Worm (Caenorhabditis elegans) whole organism, L2 larva: ENCODE measurements around the gene K08C7.7.

Source experiments
- F13H6.1 ChIP-seq: sonication (generic microtip); optimal IDR thresholded peaks from 2 replicates; lab custom pipeline; 2016; ENCODE audit warnings: missing genetic modification characterization, missing compliant biosample characterization
- R02D3.7 ChIP-seq: fragments of 150-350 bp; optimal IDR thresholded peaks from 2 replicates; lab custom pipeline; 2014; ENCODE audit warnings: missing biosample characterization, missing genetic modification characterization
- Y55F3AM.14 ChIP-seq: fragments of 200-800 bp; sonication (Bioruptor generic); optimal IDR thresholded peaks from 2 replicates; lab custom pipeline; 2018; ENCODE audit warnings: mild to moderate bottlenecking, missing genetic modification characterization, missing compliant biosample characterization
- ceh-16 ChIP-seq: fragments of 150-350 bp; optimal IDR thresholded peaks from 2 replicates; lab custom pipeline; 2014; ENCODE audit warnings: missing biosample characterization, missing genetic modification characterization
- ceh-82 ChIP-seq: fragments of 150-350 bp; optimal IDR thresholded peaks from 2 replicates; lab custom pipeline; 2014; ENCODE audit warnings: missing biosample characterization, missing genetic modification characterization
- crh-2 ChIP-seq: sonication (generic microtip); optimal IDR thresholded peaks from 2 replicates; lab custom pipeline; 2017; ENCODE audit warnings: missing biosample characterization, missing genetic modification characterization
- dmd-4 ChIP-seq: sonication (generic microtip); optimal IDR thresholded peaks from 2 replicates; lab custom pipeline; 2017; ENCODE audit warnings: missing biosample characterization, missing genetic modification characterization
- egl-27 ChIP-seq: sonication (generic microtip); optimal IDR thresholded peaks from 3 replicates; lab custom pipeline; 2017; ENCODE audit warnings: missing biosample characterization, missing genetic modification reagents, missing genetic modification characterization
- elt-1 ChIP-seq: fragments of 150-350 bp; optimal IDR thresholded peaks from 2 replicates; lab custom pipeline; 2014; ENCODE audit warnings: missing biosample characterization, missing genetic modification characterization
- elt-3 ChIP-seq: sonication (generic microtip); optimal IDR thresholded peaks from 2 replicates; lab custom pipeline; 2017; ENCODE audit warnings: missing biosample characterization, missing genetic modification characterization
- fos-1 ChIP-seq: fragments of 150-350 bp; optimal IDR thresholded peaks from 2 replicates; lab custom pipeline; 2014; ENCODE audit warnings: missing biosample characterization, missing genetic modification characterization
- lin-11 ChIP-seq: fragments of 150-350 bp; sonication (generic microtip); optimal IDR thresholded peaks from 2 replicates; lab custom pipeline; 2014; ENCODE audit warnings: missing biosample characterization, missing genetic modification characterization, inconsistent platforms, mixed read lengths
- lin-13 ChIP-seq: fragments of 150-350 bp; optimal IDR thresholded peaks from 2 replicates; lab custom pipeline; 2014; ENCODE audit warnings: missing biosample characterization, missing genetic modification reagents, missing genetic modification characterization
- lin-39 ChIP-seq: fragments of 150-350 bp; optimal IDR thresholded peaks from 2 replicates; lab custom pipeline; 2014; ENCODE audit warnings: missing biosample characterization, missing genetic modification reagents, missing genetic modification characterization
- lsy-2 ChIP-seq, 2 experiments: fragments of 150-350 bp in 1 of 2; sonication (generic microtip) in 1 of 2; optimal IDR thresholded peaks; 2 replicates each; lab custom pipeline; 2014 to 2017; ENCODE audit warnings: missing biosample characterization in 2 of 2, missing genetic modification characterization in 2 of 2
- mab-5 ChIP-seq: fragments of 150-350 bp; optimal IDR thresholded peaks from 2 replicates; lab custom pipeline; 2014; ENCODE audit warnings: missing biosample characterization, missing genetic modification characterization
- mbf-1 ChIP-seq: sonication (generic microtip); optimal IDR thresholded peaks from 2 replicates; lab custom pipeline; 2017; ENCODE audit warnings: missing biosample characterization, missing genetic modification characterization
- mdl-1 ChIP-seq, 2 experiments: fragments of 150-350 bp in 1 of 2; sonication (generic microtip) in 1 of 2; optimal IDR thresholded peaks; 2 replicates each; lab custom pipeline; 2017; ENCODE audit warnings: missing biosample characterization in 2 of 2, missing genetic modification characterization in 2 of 2
- nhr-10 ChIP-seq: sonication (generic microtip); optimal IDR thresholded peaks from 2 replicates; lab custom pipeline; 2017; ENCODE audit warnings: missing biosample characterization, missing genetic modification characterization
- nhr-11 ChIP-seq: fragments of 150-350 bp; optimal IDR thresholded peaks from 2 replicates; lab custom pipeline; 2014; ENCODE audit warnings: missing biosample characterization, missing genetic modification characterization
- nhr-129 ChIP-seq: fragments of 150-350 bp; optimal IDR thresholded peaks from 2 replicates; lab custom pipeline; 2014; ENCODE audit warnings: missing biosample characterization, missing genetic modification characterization
- nhr-21 ChIP-seq: fragments of 150-350 bp; optimal IDR thresholded peaks from 2 replicates; lab custom pipeline; 2014; ENCODE audit warnings: missing biosample characterization, missing genetic modification characterization
- nhr-23 ChIP-seq: fragments of 150-350 bp; optimal IDR thresholded peaks from 2 replicates; lab custom pipeline; 2014; ENCODE audit warnings: missing biosample characterization, missing genetic modification reagents, missing genetic modification characterization
- nhr-25 ChIP-seq: fragments of 150-350 bp; sonication (generic microtip); optimal IDR thresholded peaks from 3 replicates; lab custom pipeline; 2014; ENCODE audit warnings: missing biosample characterization, missing genetic modification characterization
- sem-4 ChIP-seq: fragments of 150-350 bp; optimal IDR thresholded peaks from 2 replicates; lab custom pipeline; 2014; ENCODE audit warnings: missing biosample characterization, missing genetic modification reagents, missing genetic modification characterization
- skn-1 ChIP-seq: sonication (generic microtip); optimal IDR thresholded peaks from 2 replicates; lab custom pipeline; 2017; ENCODE audit warnings: missing biosample characterization, missing genetic modification characterization
- sma-3 ChIP-seq: sonication (generic microtip); optimal IDR thresholded peaks from 2 replicates; lab custom pipeline; 2016; ENCODE audit warnings: missing genetic modification reagents, missing genetic modification characterization, missing compliant biosample characterization
- sma-9 ChIP-seq, 2 experiments: fragments of 150-350 bp in 1 of 2; sonication (generic microtip) in 1 of 2; optimal IDR thresholded peaks; 2 replicates each; lab custom pipeline; 2014 to 2016; ENCODE audit warnings: missing genetic modification characterization in 2 of 2, mild to moderate bottlenecking in 1 of 2, missing biosample characterization in 1 of 2, missing compliant biosample characterization in 1 of 2, missing genetic modification reagents in 1 of 2, moderate library complexity in 1 of 2
- zag-1 ChIP-seq: fragments of 150-350 bp; optimal IDR thresholded peaks from 2 replicates; lab custom pipeline; 2014; ENCODE audit warnings: missing biosample characterization, missing genetic modification characterization
- ztf-1 ChIP-seq: fragments of 200-800 bp; sonication (Bioruptor generic); conservative IDR thresholded peaks from 2 replicates; pipeline ENCODE4 v1.3.6; 2022; ENCODE audit warnings: missing genetic modification characterization, missing compliant biosample characterization
- ztf-11 ChIP-seq: sonication (generic microtip); optimal IDR thresholded peaks from 2 replicates; lab custom pipeline; 2017; ENCODE audit warnings: missing biosample characterization, missing genetic modification characterization

Gene K08C7.7

DNA sequence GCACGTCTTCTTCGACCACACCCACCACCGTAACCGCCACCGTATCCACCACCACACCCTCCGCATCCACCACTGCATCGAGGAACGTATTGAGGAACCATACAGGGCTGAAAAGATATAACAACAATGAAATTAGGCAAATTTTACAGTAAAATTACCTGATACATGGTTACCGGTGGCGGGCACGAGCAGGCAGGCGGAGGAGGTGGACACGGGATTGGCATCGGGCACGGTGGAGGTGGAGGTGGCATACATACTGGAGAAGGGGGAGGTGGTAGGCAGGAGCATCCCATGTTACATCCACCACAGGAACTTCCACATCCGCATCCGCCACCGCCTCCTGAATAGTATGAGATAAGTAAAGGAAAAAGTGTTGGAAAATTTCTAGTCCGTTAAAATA, 34.3 kb downstream of the K08C7.7 start:
- no peak for TF ChIP-seq elt-3 (tag; lab: Kevin White, UChicago)
- no peak for TF ChIP-seq R02D3.7 (tag; lab: Kevin White, UChicago)
- no peak for TF ChIP-seq lin-39 (tag; lab: Kevin White, UChicago)
- no peak for TF ChIP-seq Y55F3AM.14 (GFP tag; lab: Kevin White, UChicago)
- no peak for TF ChIP-seq egl-27 (tag; lab: Kevin White, UChicago)
- TF ChIP-seq sem-4: no peak
- no peak for TF ChIP-seq ceh-16

DNA sequence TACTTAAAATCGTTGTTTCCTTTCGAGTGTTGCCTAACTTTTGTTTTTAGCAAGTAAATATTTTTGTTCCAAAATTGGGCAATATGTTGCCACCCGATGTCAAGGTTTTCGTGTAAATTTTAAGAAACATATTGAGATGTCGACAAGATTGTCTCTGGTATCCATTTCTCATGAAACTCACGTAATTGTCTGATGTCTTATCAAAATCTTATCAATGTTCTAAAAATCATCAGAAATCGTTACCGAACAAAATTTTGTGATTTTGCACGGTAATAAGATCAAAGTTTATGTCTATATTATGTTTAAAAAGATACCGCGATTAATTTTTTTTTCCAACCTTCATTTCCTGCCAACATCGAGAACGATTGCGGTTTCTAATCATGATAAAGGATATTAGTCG, 34.8 kb downstream of the K08C7.7 start:
- TF ChIP-seq mab-5 (tag; lab: Kevin White, UChicago): no peak
- no peak for TF ChIP-seq mbf-1
- TF ChIP-seq mdl-1 (tag; optimal IDR thresholded peaks at IDR 0.05; lab: Kevin White, UChicago): no peak
- no peak for TF ChIP-seq nhr-25 (tag; lab: Kevin White, UChicago)
- no peak for TF ChIP-seq elt-1 (tag; lab: Kevin White, UChicago)
- TF ChIP-seq ztf-1 (GFP tag; lab: Robert Waterston, UW): no peak
- TF ChIP-seq nhr-23: no peak
- no peak for TF ChIP-seq lin-13 (GFP tag; lab: Kevin White, UChicago)

DNA sequence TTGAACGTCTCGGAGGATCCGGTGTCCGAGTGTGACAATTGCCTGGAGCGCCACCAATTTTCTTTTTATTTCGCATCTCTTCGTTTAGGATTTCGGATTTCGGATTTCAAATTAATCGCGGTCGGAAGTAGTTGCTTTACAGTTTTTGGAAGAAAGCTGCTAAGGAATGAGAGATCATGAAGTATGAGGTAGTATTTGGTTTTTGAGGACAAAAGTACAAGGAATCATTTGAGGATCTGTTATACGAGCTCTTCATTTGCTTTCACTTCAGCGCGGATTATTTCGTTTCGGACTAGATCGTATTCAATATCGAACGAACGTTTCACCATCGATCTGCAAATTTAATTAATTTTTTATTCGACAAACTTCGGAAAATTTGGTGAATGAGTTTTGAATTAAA, 35.4 kb downstream of the K08C7.7 start, which contains the start of gene R102.11:
Gene R102.11 (minus strand): TSS at position 101 of the 400 bp plus-strand sequence.
- TF ChIP-seq nhr-21 (tag; lab: Kevin White, UChicago) (no peak), nhr-25 (tag; lab: Kevin White, UChicago) (no peak), mbf-1 (no peak)
- TF ChIP-seq, all 48 proteins: peak for 0

DNA sequence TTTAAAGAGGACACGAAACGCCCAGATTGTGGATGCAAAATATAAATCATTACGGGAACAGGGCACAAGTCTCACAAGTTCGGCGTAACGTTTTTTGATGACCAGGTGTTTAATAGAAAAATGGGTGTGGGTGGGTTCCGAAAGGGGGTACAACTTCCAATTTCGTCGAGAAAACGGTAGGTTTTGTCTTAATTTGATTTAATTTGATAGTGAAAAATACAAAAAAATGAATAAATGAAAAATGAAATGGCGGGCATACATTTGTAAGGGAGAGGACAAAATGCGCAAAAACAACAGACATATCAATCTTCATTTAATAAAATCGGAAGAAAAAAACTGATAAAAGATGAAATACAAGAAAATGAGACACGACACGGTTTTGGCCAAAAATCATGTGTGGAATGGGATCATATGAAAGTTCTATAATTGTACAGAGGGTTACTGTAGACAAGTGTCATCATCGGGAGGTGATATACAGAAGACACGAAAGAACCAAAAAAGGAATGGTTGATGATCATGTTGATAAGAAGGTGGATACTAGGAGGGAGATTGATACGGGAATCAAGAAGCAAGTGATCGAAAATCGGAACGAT, 37.7 kb downstream of the K08C7.7 start:
- TF ChIP-seq sma-3 (GFP tag; lab: Kevin White, UChicago) (peak; percentile 28), Y55F3AM.14 (GFP tag; lab: Kevin White, UChicago) (no peak), sma-9 (GFP tag; optimal IDR thresholded peaks at IDR 0.05; lab: Kevin White, UChicago) (peak; percentile 62), sma-9 (tag; optimal IDR thresholded peaks at IDR 0.05; lab: Kevin White, UChicago) (no peak), ztf-11 (tag; lab: Kevin White, UChicago) (no peak), nhr-129 (tag; lab: Kevin White, UChicago) (peak; percentile 15), F13H6.1 (tag; lab: Kevin White, UChicago) (no peak), nhr-10 (tag; lab: Kevin White, UChicago) (no peak), lin-11 (tag; lab: Kevin White, UChicago) (no peak), nhr-21 (tag; lab: Kevin White, UChicago) (peak; percentile 60), fos-1 (tag; lab: Kevin White, UChicago) (peak; percentile 12)

DNA sequence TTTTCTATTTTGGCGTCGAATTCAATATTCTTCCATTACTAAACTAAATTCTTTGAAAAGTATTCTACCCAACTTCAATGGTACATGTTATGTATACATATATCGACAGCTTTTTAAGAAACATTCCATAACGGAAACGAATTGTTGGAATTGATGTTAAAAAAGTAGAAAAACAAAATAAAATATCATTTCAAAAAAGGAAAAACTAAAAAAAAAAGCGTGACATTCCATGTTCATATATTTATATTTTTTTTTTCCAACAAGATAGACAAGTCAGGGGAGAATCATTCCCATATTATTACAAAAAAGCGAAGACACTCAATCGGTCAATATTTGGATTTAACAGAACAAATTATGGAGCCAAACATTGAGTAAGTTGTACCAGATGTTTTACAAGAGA, 40.9 kb downstream of the K08C7.7 start, which contains the start of gene R102.10:
Gene R102.10 (plus strand): TSS at position 301 of the 400 bp plus-strand sequence.
- TF ChIP-seq lsy-2 (tag; optimal IDR thresholded peaks at IDR 0.05; lab: Kevin White, UChicago) (no peak), F13H6.1 (tag; lab: Kevin White, UChicago) (no peak)

DNA sequence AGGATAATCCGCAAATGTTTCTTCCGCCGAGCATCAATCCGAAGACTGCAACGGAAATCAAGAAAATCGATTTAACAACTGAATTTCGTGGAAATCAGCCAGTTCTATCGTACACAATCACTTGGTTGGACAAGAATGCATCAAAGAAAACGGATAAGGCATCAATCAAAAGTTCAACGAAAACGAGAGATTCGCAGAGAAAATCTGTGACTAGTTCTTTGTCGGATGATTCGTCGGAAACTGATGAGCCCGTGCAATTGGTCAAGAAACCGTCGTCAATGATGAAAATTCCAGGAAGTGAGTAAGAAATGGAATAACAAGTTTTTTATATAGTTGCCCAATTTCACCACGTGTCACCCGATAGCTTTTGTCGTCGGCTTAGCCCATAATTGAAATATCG, 41.9 kb downstream of the K08C7.7 start, which contains the start of gene R102.6:
Gene R102.6 (minus strand): TSS at position 101 of the 400 bp plus-strand sequence.
- TF ChIP-seq skn-1 (tag; lab: Kevin White, UChicago) (no peak), ceh-16 (no peak), ztf-1 (GFP tag; lab: Robert Waterston, UW) (no peak), dmd-4 (tag; lab: Kevin White, UChicago) (no peak), nhr-11 (no peak), mab-5 (tag; lab: Kevin White, UChicago) (no peak), lin-11 (tag; lab: Kevin White, UChicago) (no peak), nhr-23 (no peak), fos-1 (tag; lab: Kevin White, UChicago) (no peak), ceh-82 (tag; lab: Kevin White, UChicago) (no peak), lin-39 (tag; lab: Kevin White, UChicago) (no peak), sma-3 (GFP tag; lab: Kevin White, UChicago) (no peak), crh-2 (no peak), Y55F3AM.14 (GFP tag; lab: Kevin White, UChicago) (no peak), zag-1 (no peak)
